Fruit fly (Drosophila melanogaster): Measurements from ENCODE around the gene CG12065.

The CG12065 gene

dm6 chrX:8558762-8559172 is 15.3 kb upstream of the CG12065 start, which contains the start of gene IntS4:
Gene IntS4, minus strand, starts transcription at chrX:8558781.
- TF ChIP-seq Dll (optimal IDR thresholded peaks at IDR 0.05) (no peak), psq (optimal IDR thresholded peaks at IDR 0.05) (no peak), usp (GFP tag; optimal IDR thresholded peaks at IDR 0.05) (no peak), pan (optimal IDR thresholded peaks at IDR 0.05) (no peak), EcR (GFP tag; optimal IDR thresholded peaks at IDR 0.05) (no peak), CG8478 (optimal IDR thresholded peaks at IDR 0.05) (no peak)

dm6 chrX:8560087-8560999 is 13.8 kb upstream of the CG12065 start, which contains the start of the genes CG12112 and Trf4-1:
Gene CG12112, minus strand, starts transcription at chrX:8560192.
Gene Trf4-1, plus strand, starts transcription at chrX:8560322.
- no peak for TF ChIP-seq psq (optimal IDR thresholded peaks at IDR 0.05)
- TF ChIP-seq usp (GFP tag; optimal IDR thresholded peaks at IDR 0.05), result no peak
- peak; percentile 74 for TF ChIP-seq CG8478 (optimal IDR thresholded peaks at IDR 0.05)

DNA sequence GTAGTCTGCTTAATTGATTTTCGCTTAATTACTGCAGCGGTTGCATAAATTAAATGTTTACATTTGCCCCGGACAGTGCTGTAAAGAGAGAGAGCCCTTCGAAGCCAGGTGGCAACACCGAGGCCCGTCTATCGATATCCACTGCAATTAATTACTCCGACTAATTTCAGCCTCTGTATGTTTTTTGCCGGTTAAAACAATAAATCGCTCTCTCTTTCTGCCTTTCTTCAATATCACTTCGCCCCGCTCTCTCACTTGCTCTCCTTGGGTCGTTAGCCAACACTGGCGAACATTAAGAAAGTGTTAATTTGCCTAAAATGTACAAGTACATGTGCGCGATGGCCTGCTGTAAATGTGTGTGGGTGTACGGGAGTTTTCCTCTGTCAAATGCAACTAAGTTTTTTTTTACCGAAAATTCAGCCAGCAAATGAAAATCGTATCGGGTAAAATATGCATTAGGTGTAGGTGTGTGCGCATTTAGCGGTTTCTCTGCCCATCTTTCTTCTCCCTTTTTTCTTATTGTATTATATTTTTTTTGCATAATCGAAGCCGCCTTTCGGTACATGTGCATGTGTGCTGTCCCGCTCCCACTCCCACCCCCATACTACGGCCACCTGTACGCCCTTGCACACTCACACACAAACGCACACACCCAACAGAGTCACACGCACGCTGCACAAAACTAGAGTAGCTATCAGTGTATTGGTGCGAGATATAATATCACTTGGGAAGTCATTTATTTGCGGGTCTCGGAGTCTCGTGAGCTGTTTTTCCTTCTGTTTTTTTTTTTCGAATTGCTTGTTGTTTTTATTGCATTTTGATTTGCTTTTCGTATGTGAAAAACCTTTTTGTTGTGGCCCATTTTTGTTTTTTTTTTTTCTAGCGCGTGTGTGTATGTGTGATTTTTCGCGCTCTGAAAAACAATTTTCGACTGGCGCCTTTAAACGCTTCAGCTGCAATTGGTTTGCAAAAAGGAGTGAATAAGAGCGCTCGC is 12.4 kb upstream of the CG12065 start:
- no peak for TF ChIP-seq usp (GFP tag; optimal IDR thresholded peaks at IDR 0.05)
- TF ChIP-seq CG8478 (optimal IDR thresholded peaks at IDR 0.05), result peak; percentile 46
- TF ChIP-seq psq (optimal IDR thresholded peaks at IDR 0.05), result no peak
- no peak for TF ChIP-seq EcR (GFP tag; optimal IDR thresholded peaks at IDR 0.05)
- no peak for TF ChIP-seq pan (optimal IDR thresholded peaks at IDR 0.05)
- peak; percentile 54 for TF ChIP-seq Dll (optimal IDR thresholded peaks at IDR 0.05)

- TF ChIP-seq usp (GFP tag; optimal IDR thresholded peaks at IDR 0.05), result no peak
- TF ChIP-seq pan (optimal IDR thresholded peaks at IDR 0.05), result no peak
- TF ChIP-seq CG8478 (optimal IDR thresholded peaks at IDR 0.05), result no peak
- no peak for TF ChIP-seq Dll (optimal IDR thresholded peaks at IDR 0.05)
- no peak for TF ChIP-seq EcR (GFP tag; optimal IDR thresholded peaks at IDR 0.05)
- TF ChIP-seq psq (optimal IDR thresholded peaks at IDR 0.05), result no peak
These were observed 5.1 kb upstream of the CG12065 start for dm6 chrX:8569038-8569437.

DNA sequence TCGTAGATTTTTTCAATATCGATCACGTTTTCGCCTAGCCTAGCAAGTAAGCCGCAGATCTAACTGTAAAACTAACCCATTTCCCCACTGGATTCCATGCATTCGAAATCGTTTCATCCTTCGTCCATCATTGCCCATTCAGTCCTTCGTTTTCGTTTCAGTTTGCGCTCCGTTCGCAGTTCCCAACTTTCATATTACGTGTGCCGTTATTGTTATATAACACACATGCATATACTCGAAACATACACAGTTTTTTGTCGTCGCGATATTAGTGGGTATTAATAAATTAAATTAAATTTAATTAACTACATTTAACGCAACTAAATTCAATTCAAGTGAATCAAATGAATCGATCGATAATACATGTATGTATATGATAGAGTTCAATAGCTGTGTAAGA is 4.5 kb upstream of the CG12065 start:
- no peak for TF ChIP-seq psq (optimal IDR thresholded peaks at IDR 0.05)
- no peak for TF ChIP-seq CG8478 (optimal IDR thresholded peaks at IDR 0.05)
- TF ChIP-seq usp (GFP tag; optimal IDR thresholded peaks at IDR 0.05), result no peak
- no peak for TF ChIP-seq Dll (optimal IDR thresholded peaks at IDR 0.05)
- no peak for TF ChIP-seq EcR (GFP tag; optimal IDR thresholded peaks at IDR 0.05)
- TF ChIP-seq pan (optimal IDR thresholded peaks at IDR 0.05), result no peak

DNA sequence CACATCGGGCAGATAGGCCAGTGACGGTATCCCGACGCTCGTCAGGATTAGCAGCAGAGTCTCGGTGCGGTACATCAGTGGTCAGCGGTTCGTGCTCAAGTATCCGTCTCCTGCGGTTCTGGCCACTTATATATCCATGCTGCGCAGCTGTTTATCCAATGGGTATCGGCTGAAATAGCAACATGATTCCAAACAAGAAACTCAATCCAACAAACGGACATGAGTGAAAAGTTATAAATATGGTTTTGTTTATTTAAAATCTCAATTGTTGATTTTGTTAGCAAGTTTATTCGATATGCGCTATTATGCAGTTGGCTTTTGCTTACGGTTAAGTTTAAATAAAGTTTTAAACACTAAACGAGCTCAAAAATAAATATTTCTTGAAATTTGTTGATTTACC is 3.3 kb upstream of the CG12065 start, which contains the start of gene CG12111:
TSS of gene CG12111 (minus strand) at position 101 of the 400 bp plus-strand sequence.
- no peak for TF ChIP-seq psq (optimal IDR thresholded peaks at IDR 0.05)
- no peak for TF ChIP-seq pan (optimal IDR thresholded peaks at IDR 0.05)
- no peak for TF ChIP-seq CG8478 (optimal IDR thresholded peaks at IDR 0.05)
- no peak for TF ChIP-seq EcR (GFP tag; optimal IDR thresholded peaks at IDR 0.05)
- TF ChIP-seq usp (GFP tag; optimal IDR thresholded peaks at IDR 0.05), result no peak
- no peak for TF ChIP-seq Dll (optimal IDR thresholded peaks at IDR 0.05)

DNA sequence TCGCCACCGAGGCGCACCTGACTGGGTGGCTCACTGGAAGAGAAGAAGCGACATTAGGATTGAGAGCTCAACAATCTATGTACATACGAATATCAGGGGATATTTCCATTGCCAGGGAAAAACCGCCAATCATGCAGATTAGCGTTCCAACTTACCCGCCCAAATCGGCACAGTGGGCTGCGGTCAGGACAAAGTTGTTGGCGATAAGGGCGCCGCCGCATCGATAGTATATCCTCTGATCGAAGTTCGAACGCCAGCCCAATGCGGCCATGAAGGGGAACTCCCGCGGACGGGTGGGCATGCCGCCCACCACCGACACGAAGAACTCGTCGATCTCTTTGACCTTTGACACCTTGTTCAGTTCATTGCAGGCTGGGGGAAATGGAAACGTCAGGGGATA is 2.2 kb upstream of the CG12065 start:
- no peak for TF ChIP-seq psq (optimal IDR thresholded peaks at IDR 0.05)
- no peak for TF ChIP-seq pan (optimal IDR thresholded peaks at IDR 0.05)
- TF ChIP-seq usp (GFP tag; optimal IDR thresholded peaks at IDR 0.05), result no peak
- TF ChIP-seq EcR (GFP tag; optimal IDR thresholded peaks at IDR 0.05), result no peak
- TF ChIP-seq CG8478 (optimal IDR thresholded peaks at IDR 0.05), result no peak
- TF ChIP-seq Dll (optimal IDR thresholded peaks at IDR 0.05), result no peak

dm6 chrX:8572939-8573594 is 1.0 kb upstream of the CG12065 start, which contains the start of gene spirit:
Gene spirit, minus strand, starts transcription at chrX:8573593.
- TF ChIP-seq EcR (GFP tag; optimal IDR thresholded peaks at IDR 0.05), result no peak
- TF ChIP-seq Dll (optimal IDR thresholded peaks at IDR 0.05), result no peak
- no peak for TF ChIP-seq psq (optimal IDR thresholded peaks at IDR 0.05)
- TF ChIP-seq usp (GFP tag; optimal IDR thresholded peaks at IDR 0.05), result no peak
- TF ChIP-seq pan (optimal IDR thresholded peaks at IDR 0.05), result no peak
- no peak for TF ChIP-seq CG8478 (optimal IDR thresholded peaks at IDR 0.05)

DNA sequence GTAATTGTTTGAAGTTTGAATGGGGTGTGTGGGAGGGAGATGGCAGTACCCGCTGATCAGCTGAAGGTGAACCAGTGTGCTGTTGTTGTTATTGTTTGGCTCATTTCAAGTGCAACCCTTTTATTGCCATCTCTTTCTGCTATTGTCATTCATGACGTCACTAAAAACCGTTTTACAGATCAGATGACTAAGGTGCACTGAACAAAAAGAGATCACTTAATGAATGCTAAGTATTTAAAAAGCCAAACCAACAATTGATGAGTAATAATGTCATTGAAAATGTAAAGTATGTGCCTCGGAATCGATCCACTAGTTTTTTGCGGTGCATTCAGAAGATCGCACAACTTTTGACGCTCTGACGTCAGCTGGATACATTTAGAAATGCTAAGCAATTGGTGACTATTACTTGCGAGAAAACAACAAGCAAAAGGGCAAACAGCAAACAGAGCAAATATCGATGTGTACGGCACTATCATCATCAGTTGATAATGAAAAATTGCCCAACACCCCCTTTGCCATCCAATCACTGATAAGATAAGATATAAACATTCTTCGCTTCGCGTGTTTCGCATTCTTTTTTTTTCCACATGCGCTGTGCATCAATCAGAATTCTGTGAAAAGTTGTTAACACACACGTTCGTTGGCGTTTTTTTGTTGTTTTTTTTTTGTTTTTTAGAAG is 705 bp downstream of the CG12065 start:
- no peak for TF ChIP-seq pan (optimal IDR thresholded peaks at IDR 0.05)
- no peak for TF ChIP-seq Dll (optimal IDR thresholded peaks at IDR 0.05)
- TF ChIP-seq psq (optimal IDR thresholded peaks at IDR 0.05), result no peak
- no peak for TF ChIP-seq EcR (GFP tag; optimal IDR thresholded peaks at IDR 0.05)
- TF ChIP-seq CG8478 (optimal IDR thresholded peaks at IDR 0.05), result no peak
- TF ChIP-seq usp (GFP tag; optimal IDR thresholded peaks at IDR 0.05), result no peak

DNA sequence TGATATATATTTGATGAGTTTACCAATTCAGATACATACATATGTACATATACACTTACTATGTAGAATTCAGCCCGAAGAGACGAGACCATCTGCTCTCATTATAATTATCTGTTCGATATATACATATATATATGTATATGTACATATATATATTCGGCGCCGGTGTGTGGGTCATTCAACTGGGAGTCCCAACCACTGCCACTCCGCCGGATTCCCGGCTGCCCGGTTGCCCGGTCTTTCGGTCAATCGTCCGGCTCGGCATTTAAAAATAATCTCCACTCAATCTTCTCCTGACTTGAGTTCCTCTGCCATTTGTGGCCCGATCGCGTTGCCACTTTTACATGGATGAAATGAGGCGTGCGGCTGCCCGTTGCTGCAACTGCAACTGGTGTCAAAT is 2.6 kb downstream of the CG12065 start:
- no peak for TF ChIP-seq usp (GFP tag; optimal IDR thresholded peaks at IDR 0.05)
- no peak for TF ChIP-seq EcR (GFP tag; optimal IDR thresholded peaks at IDR 0.05)
- no peak for TF ChIP-seq Dll (optimal IDR thresholded peaks at IDR 0.05)
- TF ChIP-seq psq (optimal IDR thresholded peaks at IDR 0.05), result no peak
